Worm (Caenorhabditis elegans): ENCODE measurements around the gene pcs-1.
A peak's percentile ranks its signal among the peaks of the same experiment; 100 is the strongest.

pcs-1 gene

ce11 chrII:11599751-11600150, 22.2 kb upstream of the pcs-1 start, which contains the start of gene npp-5:
Gene npp-5, minus strand, starts transcription at chrII:11599809.
- TF ChIP-seq lsy-2 (tag; optimal IDR thresholded peaks at IDR 0.05) (peak in 1 of 2 experiments; percentile 20), lin-38 (GFP tag; IDR thresholded peaks at IDR 0.05) (peak; percentile 78), lin-1 (GFP tag; IDR thresholded peaks at IDR 0.05) (no peak), spr-3 (GFP tag; optimal IDR thresholded peaks at IDR 0.05) (no peak), Y105C5A.15 (GFP tag; IDR thresholded peaks at IDR 0.05) (no peak), hlh-30 (tag; optimal IDR thresholded peaks at IDR 0.05; ENCODE audit: insufficient read depth) (peak; percentile 3), vab-7 (GFP tag; IDR thresholded peaks at IDR 0.05) (no peak), nhr-6 (tag; optimal IDR thresholded peaks at IDR 0.05) (peak; percentile 41), dpl-1 (GFP tag; optimal IDR thresholded peaks at IDR 0.05) (peak; percentile 85)

- TF ChIP-seq nhr-111 (GFP tag; optimal IDR thresholded peaks at IDR 0.05): no peak
- TF ChIP-seq pqm-1 (tag; optimal IDR thresholded peaks at IDR 0.05): peak; percentile 4
- no peak for TF ChIP-seq nhr-102 (tag; optimal IDR thresholded peaks at IDR 0.05)
- peak; percentile 71 for TF ChIP-seq F49E8.2 (tag; optimal IDR thresholded peaks at IDR 0.05; ENCODE audit: borderline replicate concordance)
- no peak for TF ChIP-seq daf-16 (GFP tag; optimal IDR thresholded peaks at IDR 0.05)
- TF ChIP-seq daf-16 (tag; optimal IDR thresholded peaks at IDR 0.05): peak; percentile 54
- TF ChIP-seq saeg-2 (GFP tag; IDR thresholded peaks at IDR 0.05): no peak
- TF ChIP-seq arid-1 (GFP tag; conservative IDR thresholded peaks at IDR 0.05): no peak
- TF ChIP-seq zfp-3 (GFP tag; conservative IDR thresholded peaks at IDR 0.05): no peak
- no peak for TF ChIP-seq dmd-8 (GFP tag; IDR thresholded peaks at IDR 0.05)
- TF ChIP-seq mdt-29 (GFP tag; IDR thresholded peaks at IDR 0.05): 0 out of 2 replicates have a peak, but pooled peaks have one; percentile 23
- TF ChIP-seq snpc-1.2 (GFP tag; IDR thresholded peaks at IDR 0.05): 0 out of 2 replicates have a peak, but pooled peaks have one; percentile 23
- TF ChIP-seq dve-1 (tag; optimal IDR thresholded peaks at IDR 0.05; ENCODE audit: insufficient read depth): peak; percentile 4
- peak; percentile 45; the same call in 1 of the 2 replicates for TF ChIP-seq dmd-6 (GFP tag; IDR thresholded peaks at IDR 0.05)
- TF ChIP-seq Y48G9A.11 (GFP tag; IDR thresholded peaks at IDR 0.05): 0 out of 2 replicates have a peak, but pooled peaks have one; percentile 22
- TF ChIP-seq lsy-2 (tag; optimal IDR thresholded peaks at IDR 0.05): peak in 1 of 2 experiments; percentile 36
- TF ChIP-seq nhr-48 (tag; optimal IDR thresholded peaks at IDR 0.05): peak; percentile 41
- TF ChIP-seq ceh-62 (tag; optimal IDR thresholded peaks at IDR 0.05): no peak
- peak; percentile 29 for TF ChIP-seq hlh-11 (tag; optimal IDR thresholded peaks at IDR 0.05)
- TF ChIP-seq unc-130 (GFP tag; optimal IDR thresholded peaks at IDR 0.05): peak; percentile 11
- peak; percentile 63 for TF ChIP-seq lin-38 (GFP tag; IDR thresholded peaks at IDR 0.05)
Measured at ce11 chrII:11596157-11596740, 18.7 kb upstream of the pcs-1 start.

- no peak for TF ChIP-seq fkh-10 (GFP tag; optimal IDR thresholded peaks at IDR 0.05)
- peak in 1 of 2 experiments; percentile 17 for TF ChIP-seq lsy-2 (tag; optimal IDR thresholded peaks at IDR 0.05)
- no peak for TF ChIP-seq zfp-3 (GFP tag; conservative IDR thresholded peaks at IDR 0.05)
- TF ChIP-seq rbr-2 (tag; optimal IDR thresholded peaks at IDR 0.05): no peak
- no peak for TF ChIP-seq lin-15B (tag; optimal IDR thresholded peaks at IDR 0.05)
- TF ChIP-seq dpl-1 (GFP tag; optimal IDR thresholded peaks at IDR 0.05): peak; percentile 9
- TF ChIP-seq hlh-11 (tag; optimal IDR thresholded peaks at IDR 0.05): no peak
- TF ChIP-seq pha-4 (GFP tag; IDR thresholded peaks at IDR 0.05): no peak
- no peak for TF ChIP-seq pha-4 (tag; optimal IDR thresholded peaks at IDR 0.05)
- TF ChIP-seq mdl-1 (tag; optimal IDR thresholded peaks at IDR 0.05): peak; percentile 37 to 89
- no peak for TF ChIP-seq nhr-76 (tag; optimal IDR thresholded peaks at IDR 0.05)
- TF ChIP-seq lin-38 (GFP tag; IDR thresholded peaks at IDR 0.05): peak; percentile 16; the same call in 1 of the 2 replicates
- TF ChIP-seq nhr-10 (tag; optimal IDR thresholded peaks at IDR 0.05): no peak
- no peak for TF ChIP-seq hif-1 (tag; optimal IDR thresholded peaks at IDR 0.05)
- no peak for TF ChIP-seq fos-1 (tag; optimal IDR thresholded peaks at IDR 0.05)
- no peak for TF ChIP-seq mxl-2 (GFP tag; conservative IDR thresholded peaks at IDR 0.05)
- no peak for TF ChIP-seq arid-1 (GFP tag; conservative IDR thresholded peaks at IDR 0.05)
- TF ChIP-seq ztf-7 (tag; optimal IDR thresholded peaks at IDR 0.05): no peak
- peak; percentile 57 for TF ChIP-seq hlh-30 (tag; optimal IDR thresholded peaks at IDR 0.05; ENCODE audit: insufficient read depth)
- no peak for TF ChIP-seq snpc-1.2 (GFP tag; IDR thresholded peaks at IDR 0.05)
- no peak for TF ChIP-seq nhr-77 (tag; optimal IDR thresholded peaks at IDR 0.05)
- TF ChIP-seq mep-1 (tag; optimal IDR thresholded peaks at IDR 0.05): no peak
- TF ChIP-seq php-3 (GFP tag; IDR thresholded peaks at IDR 0.05): no peak
- no peak for TF ChIP-seq mdt-29 (GFP tag; IDR thresholded peaks at IDR 0.05)
- no peak for TF ChIP-seq zip-11 (GFP tag; IDR thresholded peaks at IDR 0.05)
- no peak for TF ChIP-seq lir-3 (tag; optimal IDR thresholded peaks at IDR 0.05)
- TF ChIP-seq pqm-1 (tag; optimal IDR thresholded peaks at IDR 0.05): no peak
Measured at ce11 chrII:11595368-11595996, 17.9 kb upstream of the pcs-1 start, which contains the start of gene gfat-1. Gene gfat-1, minus strand, starts transcription at chrII:11595418.
